Worm (Caenorhabditis elegans) whole organism, early embryonic: ENCODE results near the gene T01D1.3.

Source experiments
- B0310.2 ChIP-seq: sonication (generic microtip); optimal IDR thresholded peaks from 2 replicates; lab custom pipeline; 2016; ENCODE audit warnings: mild to moderate bottlenecking, missing genetic modification characterization, missing compliant biosample characterization
- F13C5.2 ChIP-seq: sonication (generic microtip); optimal IDR thresholded peaks from 2 replicates; lab custom pipeline; 2017; ENCODE audit warnings: mild to moderate bottlenecking, missing genetic modification characterization, inconsistent platforms, missing compliant biosample characterization
- aly-1 ChIP-seq: sonication (generic microtip); optimal IDR thresholded peaks from 2 replicates; lab custom pipeline; 2016; ENCODE audit warnings: missing genetic modification characterization, missing compliant biosample characterization
- ama-1 ChIP-seq: fragments of 150-350 bp; optimal IDR thresholded peaks from 2 replicates; lab custom pipeline; 2014
- ceh-13 ChIP-seq: fragments of 200-800 bp; sonication (Bioruptor generic); optimal IDR thresholded peaks from 2 replicates; lab custom pipeline; 2018; ENCODE audit warnings: mild to moderate bottlenecking, missing genetic modification characterization, missing compliant biosample characterization
- ceh-36 ChIP-seq: sonication (generic microtip); optimal IDR thresholded peaks from 2 replicates; lab custom pipeline; 2016; ENCODE audit warnings: missing genetic modification characterization, inconsistent platforms, missing compliant biosample characterization
- ets-7 ChIP-seq: sonication (generic microtip); optimal IDR thresholded peaks from 2 replicates; lab custom pipeline; 2016; ENCODE audit warnings: missing genotype, missing genetic modification characterization, missing compliant biosample characterization
- flt-1 ChIP-seq: fragments of 200-800 bp; sonication (Bioruptor generic); IDR thresholded peaks from 2 replicates; pipeline ENCODE4 v1.3.6; 2022; ENCODE audit warnings: missing genetic modification characterization, missing compliant biosample characterization
- hmbx-1 ChIP-seq: sonication (generic microtip); optimal IDR thresholded peaks from 2 replicates; lab custom pipeline; 2016; ENCODE audit warnings: mild to moderate bottlenecking, missing genetic modification characterization, missing compliant biosample characterization
- hmg-4 ChIP-seq: fragments of 200-800 bp; sonication (Bioruptor generic); optimal IDR thresholded peaks from 2 replicates; lab custom pipeline; 2018; ENCODE audit warnings: mild to moderate bottlenecking, missing genetic modification characterization, missing compliant biosample characterization
- hnd-1 ChIP-seq: sonication (generic microtip); optimal IDR thresholded peaks from 2 replicates; lab custom pipeline; 2016; ENCODE audit warnings: missing genetic modification characterization, missing compliant biosample characterization
- pes-1 ChIP-seq: fragments of 200-800 bp; sonication (Bioruptor generic); IDR thresholded peaks from 2 replicates; pipeline ENCODE4 v1.3.6; 2022; ENCODE audit warnings: missing genetic modification reagents, missing genetic modification characterization, missing compliant biosample characterization
- scrt-1 ChIP-seq: fragments of 200-800 bp; sonication (Bioruptor generic); IDR thresholded peaks from 2 replicates; pipeline ENCODE4 v1.3.6; 2022; ENCODE audit warnings: missing genetic modification characterization, missing compliant biosample characterization
- sea-1 ChIP-seq: fragments of 200-800 bp; sonication (Bioruptor generic); conservative IDR thresholded peaks from 2 replicates; pipeline ENCODE4 v1.3.6; 2022; ENCODE audit warnings: missing genetic modification characterization, missing compliant biosample characterization
- tbx-11 ChIP-seq: fragments of 200-800 bp; sonication (Bioruptor generic); IDR thresholded peaks from 2 replicates; pipeline ENCODE4 v1.3.6; 2022; ENCODE audit warnings: missing genetic modification characterization, missing compliant biosample characterization
- tbx-37 ChIP-seq: fragments of 200-800 bp; sonication (Bioruptor generic); conservative IDR thresholded peaks from 2 replicates; pipeline ENCODE4 v1.3.6; 2022; ENCODE audit warnings: missing genetic modification reagents, missing genetic modification characterization, missing compliant biosample characterization
- tra-4 ChIP-seq: sonication (generic microtip); optimal IDR thresholded peaks from 2 replicates; lab custom pipeline; 2017; ENCODE audit warnings: missing genetic modification characterization, missing compliant biosample characterization

Gene T01D1.3

DNA sequence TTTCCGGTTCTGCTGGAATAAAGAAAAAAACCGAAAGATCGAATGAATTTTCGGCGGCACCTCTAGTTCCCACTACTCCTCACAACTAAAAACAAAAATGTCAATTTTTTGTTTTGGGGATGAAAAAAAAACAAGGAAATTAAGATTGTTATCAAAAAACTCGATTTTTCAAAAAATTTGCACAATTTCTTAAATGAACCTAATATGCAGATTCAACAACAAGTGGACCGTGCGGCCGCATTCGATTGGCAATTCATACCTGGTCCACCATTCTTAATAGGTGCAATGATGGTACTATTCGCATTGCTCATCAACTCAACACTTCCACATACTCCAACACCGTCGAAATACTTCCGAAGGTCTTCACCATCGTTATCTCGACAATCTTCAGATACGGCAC lies 24.3 kb downstream of the T01D1.3 start:
- TF ChIP-seq ama-1 (lab: Kevin White, UChicago), result no peak
- TF ChIP-seq aly-1, result no peak
- no peak for TF ChIP-seq F13C5.2 (tag; lab: Kevin White, UChicago)
- no peak for TF ChIP-seq hmg-4 (GFP tag; lab: Kevin White, UChicago)
- TF ChIP-seq tbx-11 (GFP tag; lab: Robert Waterston, UW), result no peak
- TF ChIP-seq scrt-1, result no peak
- TF ChIP-seq pes-1, result no peak
- TF ChIP-seq ceh-36 (tag; lab: Kevin White, UChicago), result no peak
- no peak for TF ChIP-seq ceh-13 (GFP tag; lab: Kevin White, UChicago)
- TF ChIP-seq ets-7 (tag; lab: Kevin White, UChicago), result no peak
- TF ChIP-seq tra-4, result no peak
- no peak for TF ChIP-seq hmbx-1 (tag; lab: Kevin White, UChicago)
- no peak for TF ChIP-seq hnd-1 (tag; lab: Kevin White, UChicago)
- no peak for TF ChIP-seq sea-1 (GFP tag; lab: Robert Waterston, UW)
- no peak for TF ChIP-seq flt-1 (GFP tag; lab: Robert Waterston, UW)
- TF ChIP-seq B0310.2 (tag; lab: Kevin White, UChicago), result no peak

DNA sequence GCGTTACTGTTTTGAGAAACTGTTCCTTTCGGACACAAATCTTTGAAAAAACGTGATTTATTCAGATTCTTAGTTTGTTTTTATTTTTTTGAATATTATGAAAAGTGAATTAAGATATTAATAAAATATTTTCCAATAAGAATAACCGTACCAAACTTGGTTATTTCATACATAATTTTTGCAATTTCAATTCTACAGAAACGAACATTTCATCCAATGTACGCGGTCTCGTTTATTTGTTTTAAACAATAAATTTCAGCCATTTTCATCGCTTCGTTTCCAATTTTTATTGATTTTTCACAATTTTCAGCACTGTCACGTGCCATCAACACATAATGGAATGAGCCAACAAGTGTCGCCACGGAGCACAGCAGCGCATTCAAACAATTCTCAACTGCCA lies 28.8 kb downstream of the T01D1.3 start, which contains the start of gene T25D3.4:
TSS of gene T25D3.4 (plus strand) at position 301 of the 400 bp plus-strand sequence.
- TF ChIP-seq scrt-1 (no peak), hnd-1 (tag; lab: Kevin White, UChicago) (no peak), F13C5.2 (tag; lab: Kevin White, UChicago) (no peak), ama-1 (lab: Kevin White, UChicago) (no peak)

DNA sequence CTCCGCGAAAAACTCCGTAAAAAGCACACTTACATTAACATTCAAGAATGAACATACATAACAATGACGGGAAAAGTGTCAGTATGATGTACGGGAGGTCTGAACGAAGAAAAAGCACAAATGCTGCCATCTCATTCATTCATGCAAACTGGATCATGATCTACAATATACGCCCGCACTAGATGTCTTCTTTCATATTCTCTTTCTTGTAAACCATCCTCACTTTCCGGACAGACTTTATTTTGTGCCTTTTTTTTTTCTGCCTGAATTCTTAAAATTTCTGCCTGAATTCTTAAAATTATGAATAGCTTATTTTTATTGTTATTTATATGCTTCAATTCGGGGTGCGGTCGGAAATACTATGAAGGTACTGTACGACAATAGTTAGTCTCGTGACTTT lies 40.6 kb downstream of the T01D1.3 start, which contains the start of gene K10B4.1:
TSS of gene K10B4.1 (plus strand) at position 301 of the 400 bp plus-strand sequence.
- TF ChIP-seq aly-1 (no peak), tbx-37 (GFP tag; lab: Robert Waterston, UW) (no peak), F13C5.2 (tag; lab: Kevin White, UChicago) (no peak), flt-1 (GFP tag; lab: Robert Waterston, UW) (no peak), tra-4 (no peak), ceh-36 (tag; lab: Kevin White, UChicago) (no peak), ceh-13 (GFP tag; lab: Kevin White, UChicago) (no peak), ama-1 (lab: Kevin White, UChicago) (no peak), sea-1 (GFP tag; lab: Robert Waterston, UW) (no peak), ets-7 (tag; lab: Kevin White, UChicago) (no peak), B0310.2 (tag; lab: Kevin White, UChicago) (no peak), hmbx-1 (tag; lab: Kevin White, UChicago) (no peak), hmg-4 (GFP tag; lab: Kevin White, UChicago) (no peak), hnd-1 (tag; lab: Kevin White, UChicago) (no peak), tbx-11 (GFP tag; lab: Robert Waterston, UW) (no peak), scrt-1 (no peak), pes-1 (no peak)

DNA sequence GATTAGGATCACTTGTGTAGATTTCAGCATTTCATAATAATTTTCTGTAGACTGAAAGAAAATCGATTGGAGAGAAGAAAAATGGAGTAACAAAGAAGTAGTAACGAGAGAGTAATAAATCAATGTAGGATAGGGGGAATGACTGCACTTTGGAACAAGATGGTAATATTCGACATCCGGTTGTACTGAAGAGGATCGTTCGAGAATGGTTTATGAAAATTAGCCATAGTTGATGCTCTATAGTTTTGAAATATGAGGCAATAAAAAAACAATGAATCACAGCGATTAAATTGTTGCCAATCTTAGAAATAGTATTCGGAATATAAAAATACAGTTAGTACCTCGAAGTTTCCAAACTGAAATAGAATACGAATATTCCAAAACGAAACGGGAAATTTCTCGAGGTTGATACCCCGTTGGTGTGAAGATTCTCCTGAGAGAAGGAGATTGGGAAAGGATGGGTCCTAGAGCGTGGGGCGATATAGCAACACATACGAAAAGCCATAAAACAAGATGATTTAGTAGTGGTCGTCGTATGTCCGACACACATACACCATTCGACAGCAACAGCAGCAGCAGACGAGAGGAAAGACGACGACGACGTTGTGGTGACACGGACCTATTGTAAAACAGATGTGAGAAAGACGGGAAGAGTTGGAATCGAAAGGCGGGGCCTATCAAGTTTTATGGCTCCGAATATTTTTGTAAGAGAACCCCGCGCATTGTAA lies 42.1 kb downstream of the T01D1.3 start, which contains the start of gene cwn-1:
TSS of gene cwn-1 (minus strand) at position 51 of the 728 bp plus-strand sequence.
- TF ChIP-seq pes-1 (no peak), aly-1 (no peak), hmbx-1 (tag; lab: Kevin White, UChicago) (no peak), tbx-37 (GFP tag; lab: Robert Waterston, UW) (no peak), scrt-1 (no peak), B0310.2 (tag; lab: Kevin White, UChicago) (no peak), F13C5.2 (tag; lab: Kevin White, UChicago) (no peak), tra-4 (no peak)

DNA sequence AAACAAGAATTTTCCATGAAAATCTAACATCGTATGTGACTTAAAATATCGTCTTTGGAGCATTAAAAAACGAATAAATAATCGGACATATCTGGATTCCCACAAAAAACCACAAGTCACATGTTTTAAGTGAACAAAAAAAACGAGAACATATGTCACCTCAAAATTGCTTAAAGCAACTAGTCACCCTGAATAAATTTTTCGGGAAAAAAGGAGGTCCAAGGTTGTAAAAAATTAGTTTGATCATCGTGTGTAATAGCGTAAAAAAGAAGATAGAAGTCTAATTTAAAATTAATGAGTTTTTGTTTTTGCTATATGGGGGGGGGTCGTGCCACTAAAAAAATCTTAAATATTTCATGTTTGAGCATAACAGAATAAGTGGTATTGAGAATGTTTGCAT lies 46.0 kb downstream of the T01D1.3 start:
- TF ChIP-seq flt-1 (GFP tag; lab: Robert Waterston, UW) (no peak), aly-1 (no peak), hmg-4 (GFP tag; lab: Kevin White, UChicago) (no peak), hmbx-1 (tag; lab: Kevin White, UChicago) (no peak), sea-1 (GFP tag; lab: Robert Waterston, UW) (no peak), tbx-37 (GFP tag; lab: Robert Waterston, UW) (no peak), tra-4 (no peak), hnd-1 (tag; lab: Kevin White, UChicago) (no peak), pes-1 (no peak)

DNA sequence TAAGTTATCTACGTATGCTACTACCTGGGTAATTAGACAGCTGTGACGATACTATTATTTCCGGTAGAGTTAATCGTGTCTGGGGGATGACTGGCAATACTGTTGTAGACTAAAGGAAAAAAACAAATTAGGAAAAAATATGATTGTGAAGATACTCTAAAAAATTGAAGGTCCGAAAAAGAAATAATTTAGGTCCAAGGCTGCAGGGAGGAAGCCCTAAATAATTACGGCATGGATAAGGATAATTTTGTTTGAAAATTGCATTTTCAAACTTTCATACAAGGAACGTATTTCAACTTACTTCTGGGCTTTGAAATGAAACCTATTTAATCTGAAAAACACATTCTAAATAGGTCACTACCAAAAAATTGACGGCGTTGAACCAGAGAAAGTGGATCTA lies 46.8 kb downstream of the T01D1.3 start, which contains the start of gene srd-3:
TSS of gene srd-3 (minus strand) at position 101 of the 400 bp plus-strand sequence.
- TF ChIP-seq flt-1 (GFP tag; lab: Robert Waterston, UW), result no peak
- no peak for TF ChIP-seq tbx-11 (GFP tag; lab: Robert Waterston, UW)
- TF ChIP-seq ceh-36 (tag; lab: Kevin White, UChicago), result no peak
- no peak for TF ChIP-seq ama-1 (lab: Kevin White, UChicago)
- no peak for TF ChIP-seq tra-4
- TF ChIP-seq ceh-13 (GFP tag; lab: Kevin White, UChicago), result no peak
- no peak for TF ChIP-seq scrt-1
- no peak for TF ChIP-seq sea-1 (GFP tag; lab: Robert Waterston, UW)

DNA sequence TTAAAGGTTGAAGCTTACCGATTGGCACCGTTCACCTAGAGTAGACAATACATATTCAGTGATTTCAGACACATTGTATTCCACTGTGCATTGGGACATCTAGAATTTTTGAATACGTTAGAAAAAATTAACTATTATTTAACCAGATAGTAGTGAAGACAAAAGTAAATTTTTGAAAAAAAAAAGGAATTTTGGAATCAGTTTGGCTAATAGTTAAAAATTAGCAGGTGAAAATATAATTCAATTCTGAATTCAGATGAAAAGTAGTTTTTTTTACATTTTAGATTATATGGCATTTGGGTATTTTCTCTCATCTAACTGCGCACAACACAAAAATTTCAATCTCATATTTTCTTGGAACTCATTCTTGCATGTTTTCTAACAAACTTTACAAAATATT lies 50.9 kb downstream of the T01D1.3 start, which contains the start of gene nmur-2:
TSS of gene nmur-2 (minus strand) at position 101 of the 400 bp plus-strand sequence.
- TF ChIP-seq ama-1 (lab: Kevin White, UChicago), result no peak
- no peak for TF ChIP-seq hmg-4 (GFP tag; lab: Kevin White, UChicago)
- no peak for TF ChIP-seq hmbx-1 (tag; lab: Kevin White, UChicago)
- TF ChIP-seq ets-7 (tag; lab: Kevin White, UChicago), result no peak
- no peak for TF ChIP-seq tra-4
- no peak for TF ChIP-seq scrt-1
- no peak for TF ChIP-seq F13C5.2 (tag; lab: Kevin White, UChicago)
- TF ChIP-seq B0310.2 (tag; lab: Kevin White, UChicago), result no peak
